Worm (Caenorhabditis elegans): Measurements from ENCODE around the gene F13B6.1.

DNA sequence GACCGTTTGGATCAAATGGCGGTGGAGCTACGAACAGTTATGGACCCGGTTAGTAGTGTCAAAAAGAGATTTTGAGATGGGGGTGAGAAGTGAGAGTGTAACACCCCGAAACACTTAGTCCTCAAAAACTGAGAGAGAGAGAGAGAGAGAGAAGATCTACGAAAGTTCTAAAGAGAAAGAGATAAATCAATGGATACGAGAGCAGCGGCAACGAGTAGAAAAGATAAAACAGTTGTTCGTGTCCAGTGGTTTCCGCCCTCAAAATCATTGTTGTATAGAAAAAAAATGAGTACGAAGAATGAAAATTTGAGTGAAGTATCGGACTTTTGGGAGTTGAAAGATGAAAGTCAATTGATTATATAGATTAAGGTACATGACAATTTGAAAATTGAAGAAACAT lies 27.3 kb upstream of the F13B6.1 start:
- TF ChIP-seq ztf-23 (GFP tag; IDR thresholded peaks at IDR 0.05) (no peak), ref-1 (GFP tag; conservative IDR thresholded peaks at IDR 0.05) (no peak), flt-1 (GFP tag; IDR thresholded peaks at IDR 0.05) (no peak), ztf-29 (GFP tag; IDR thresholded peaks at IDR 0.05) (no peak), tab-1 (GFP tag; IDR thresholded peaks at IDR 0.05) (no peak), klf-2 (GFP tag; conservative IDR thresholded peaks at IDR 0.05) (no peak)

All from whole organism, midembryonic.